Fruit fly (Drosophila melanogaster) whole organism, embryonic: ENCODE measurements around the gene CG3652.

ENCODE experiments used
- Aef1 ChIP-seq: fragments of 200-800 bp; sonication (Bioruptor generic); IDR thresholded peaks from 3 replicates; pipeline ENCODE4 v1.3.6; 2022; ENCODE audit warnings: missing biosample characterization, missing genetic modification characterization
- Antp ChIP-seq: fragments of 200-800 bp; sonication (Bioruptor generic); optimal IDR thresholded peaks from 3 replicates; lab custom pipeline; 2016; ENCODE audit warnings: missing biosample characterization, missing genetic modification characterization
- Bteb2 ChIP-seq: fragments of 200-800 bp; sonication (Bioruptor generic); optimal IDR thresholded peaks from 2 replicates; lab custom pipeline; 2016; ENCODE audit warnings: missing biosample characterization, missing genetic modification characterization
- CG10267 ChIP-seq: fragments of 200-800 bp; sonication (Bioruptor generic); optimal IDR thresholded peaks from 2 replicates; lab custom pipeline; 2018; ENCODE audit warnings: missing biosample characterization, mild to moderate bottlenecking, missing genetic modification characterization, moderate library complexity
- CG11456 ChIP-seq: fragments of 200-800 bp; sonication (Bioruptor generic); IDR thresholded peaks from 3 replicates; pipeline ENCODE4 v1.3.6; 2022; ENCODE audit warnings: missing biosample characterization, missing genetic modification characterization
- CG11695 ChIP-seq: fragments of 200-800 bp; sonication (Bioruptor generic); IDR thresholded peaks from 3 replicates; pipeline ENCODE4 v1.3.6; 2022; ENCODE audit warnings: missing biosample characterization, missing genetic modification characterization
- CG1233 ChIP-seq: fragments of 200-800 bp; sonication (Bioruptor generic); optimal IDR thresholded peaks from 4 replicates; lab custom pipeline; 2018; ENCODE audit warnings: missing biosample characterization, mild to moderate bottlenecking, missing genetic modification characterization
- CG12391 ChIP-seq: fragments of 200-800 bp; sonication (Bioruptor generic); optimal IDR thresholded peaks from 3 replicates; lab custom pipeline; 2018; ENCODE audit warnings: missing biosample characterization, mild to moderate bottlenecking, missing genetic modification characterization, moderate library complexity
- CG14860 ChIP-seq: fragments of 200-800 bp; sonication (Bioruptor generic); IDR thresholded peaks from 3 replicates; pipeline ENCODE4 v1.3.6; 2022; ENCODE audit warnings: missing biosample characterization, missing genetic modification characterization; ENCODE audit not compliant: partially characterized antibody
- CG1602 ChIP-seq: fragments of 200-800 bp; sonication (Bioruptor generic); optimal IDR thresholded peaks from 3 replicates; lab custom pipeline; 2016; ENCODE audit warnings: missing biosample characterization, missing genetic modification characterization
- CG16779 ChIP-seq: fragments of 200-800 bp; sonication (Bioruptor generic); IDR thresholded peaks from 2 replicates; pipeline ENCODE4 v1.3.6; 2022; ENCODE audit warnings: missing biosample characterization, missing genetic modification characterization
- CG18011 ChIP-seq: fragments of 200-800 bp; sonication (Bioruptor generic); optimal IDR thresholded peaks from 2 replicates; lab custom pipeline; 2017; ENCODE audit warnings: missing biosample characterization, missing genetic modification characterization, mild to moderate bottlenecking, moderate library complexity, missing genotype
- CG18599 ChIP-seq: fragments of 200-800 bp; sonication (Bioruptor generic); optimal IDR thresholded peaks from 3 replicates; lab custom pipeline; 2017; ENCODE audit warnings: missing biosample characterization, missing genetic modification characterization, mild to moderate bottlenecking, moderate library complexity, missing genetic modification reagents
- CG31224 ChIP-seq: fragments of 200-800 bp; sonication (Bioruptor generic); IDR thresholded peaks from 2 replicates; pipeline ENCODE4 v1.3.6; 2022; ENCODE audit warnings: missing biosample characterization, missing genetic modification characterization
- CG31388 ChIP-seq: fragments of 200-800 bp; sonication (Bioruptor generic); optimal IDR thresholded peaks from 2 replicates; lab custom pipeline; 2016; ENCODE audit warnings: missing biosample characterization, missing genetic modification characterization
- CG31441 ChIP-seq: fragments of 200-800 bp; sonication (Bioruptor generic); IDR thresholded peaks from 2 replicates; pipeline ENCODE4 v1.3.6; 2022; ENCODE audit warnings: missing biosample characterization, missing genetic modification characterization
- CG3163 ChIP-seq: fragments of 200-800 bp; sonication (Bioruptor generic); optimal IDR thresholded peaks from 3 replicates; lab custom pipeline; 2016; ENCODE audit warnings: missing biosample characterization, missing genetic modification characterization
- CG6791 ChIP-seq: fragments of 200-800 bp; sonication (Bioruptor generic); IDR thresholded peaks from 3 replicates; pipeline ENCODE4 v1.3.6; 2022; ENCODE audit warnings: missing biosample characterization, missing genetic modification characterization; ENCODE audit not compliant: partially characterized antibody
- CG7786 ChIP-seq: fragments of 200-800 bp; sonication (Bioruptor generic); optimal IDR thresholded peaks from 2 replicates; lab custom pipeline; 2016; ENCODE audit warnings: missing biosample characterization, missing genetic modification characterization
- CG9215 ChIP-seq: fragments of 200-800 bp; sonication (Bioruptor generic); IDR thresholded peaks from 2 replicates; pipeline ENCODE4 v1.3.6; 2022; ENCODE audit warnings: missing biosample characterization, missing genetic modification characterization
- CG9609 ChIP-seq: fragments of 200-800 bp; sonication (Bioruptor generic); optimal IDR thresholded peaks from 3 replicates; lab custom pipeline; 2016; ENCODE audit warnings: missing biosample characterization, missing genetic modification characterization
- D19A ChIP-seq: fragments of 200-800 bp; optimal IDR thresholded peaks from 3 replicates; lab custom pipeline; 2019; ENCODE audit warnings: missing biosample characterization, mild to moderate bottlenecking, missing genetic modification characterization, moderate library complexity
- Dp ChIP-seq: fragments of 200-800 bp; sonication (Bioruptor generic); optimal IDR thresholded peaks from 2 replicates; lab custom pipeline; 2018; ENCODE audit warnings: missing biosample characterization, mild to moderate bottlenecking, missing genetic modification characterization, moderate library complexity
- Fer1 ChIP-seq: fragments of 200-800 bp; sonication (Bioruptor generic); optimal IDR thresholded peaks from 2 replicates; lab custom pipeline; 2017; ENCODE audit warnings: missing biosample characterization, mild to moderate bottlenecking, missing genetic modification characterization
- HLHmδ ChIP-seq: fragments of 200-800 bp; sonication (Bioruptor generic); optimal IDR thresholded peaks from 2 replicates; lab custom pipeline; 2018; ENCODE audit warnings: missing biosample characterization, mild to moderate bottlenecking, missing genetic modification characterization, moderate library complexity
- Hr78 ChIP-seq, 2 experiments: fragments of 200-800 bp in 1 of 2; fragments of >200 bp in 1 of 2; sonication (Bioruptor generic) in 1 of 2; optimal IDR thresholded peaks; 2 replicates each; lab custom pipeline; 2017 to 2019; ENCODE audit warnings: missing biosample characterization in 2 of 2, missing genetic modification characterization in 2 of 2, mild to moderate bottlenecking in 1 of 2, moderate library complexity in 1 of 2
- Lim3 ChIP-seq: fragments of 200-800 bp; sonication (Bioruptor generic); IDR thresholded peaks from 2 replicates; pipeline ENCODE4 v1.3.6; 2022; ENCODE audit warnings: missing biosample characterization, missing genetic modification characterization
- MESR4 ChIP-seq: fragments of 200-800 bp; sonication (Bioruptor generic); optimal IDR thresholded peaks from 2 replicates; lab custom pipeline; 2018; ENCODE audit warnings: missing biosample characterization, mild to moderate bottlenecking, missing genetic modification characterization, moderate library complexity
- NC2α ChIP-seq: fragments of 200-800 bp; sonication (Bioruptor generic); optimal IDR thresholded peaks from 2 replicates; lab custom pipeline; 2016; ENCODE audit warnings: missing biosample characterization, missing genetic modification characterization
- NfI ChIP-seq: fragments of 200-800 bp; sonication (Bioruptor generic); optimal IDR thresholded peaks from 3 replicates; lab custom pipeline; 2018; ENCODE audit warnings: missing biosample characterization, mild to moderate bottlenecking, missing genetic modification characterization, moderate library complexity
- ap ChIP-seq: fragments of 200-800 bp; sonication (Bioruptor generic); IDR thresholded peaks from 2 replicates; pipeline ENCODE4 v1.3.6; 2022; ENCODE audit warnings: missing biosample characterization, missing genetic modification characterization
- bbx ChIP-seq: fragments of 200-800 bp; sonication (Bioruptor generic); IDR thresholded peaks from 2 replicates; pipeline ENCODE4 v1.3.6; 2022; ENCODE audit warnings: missing biosample characterization, missing genetic modification characterization; ENCODE audit not compliant: partially characterized antibody
- chinmo ChIP-seq: fragments of 200-800 bp; sonication (Bioruptor generic); IDR thresholded peaks from 4 replicates; pipeline ENCODE4 v1.3.6; 2022; ENCODE audit warnings: missing biosample characterization, missing genetic modification characterization; ENCODE audit not compliant: partially characterized antibody
- en ChIP-seq: fragments of 200-800 bp; sonication (Bioruptor generic); optimal IDR thresholded peaks from 2 replicates; lab custom pipeline; 2016; ENCODE audit warnings: missing biosample characterization, missing genetic modification characterization
- grau ChIP-seq: fragments of 200-800 bp; optimal IDR thresholded peaks from 3 replicates; lab custom pipeline; 2019; ENCODE audit warnings: missing biosample characterization, mild to moderate bottlenecking, missing genetic modification characterization, moderate library complexity
- gt ChIP-seq: fragments of 200-800 bp; sonication (Bioruptor generic); IDR thresholded peaks from 2 replicates; pipeline ENCODE4 v1.3.6; 2022; ENCODE audit warnings: missing biosample characterization, missing genetic modification characterization
- her ChIP-seq: fragments of 200-800 bp; sonication (Bioruptor generic); optimal IDR thresholded peaks from 2 replicates; lab custom pipeline; 2016; ENCODE audit warnings: missing biosample characterization, missing genetic modification characterization
- hkb ChIP-seq, 2 experiments: fragments of 200-800 bp in 1 of 2; fragments of >200 bp in 1 of 2; sonication (Bioruptor generic) in 1 of 2; IDR thresholded peaks in 1 of 2; optimal IDR thresholded peaks in 1 of 2; 2 replicates each; pipeline versions ENCODE4 v1.3.6 to Lab custom; 2017 to 2022; ENCODE audit warnings: missing biosample characterization in 1 of 2, missing genetic modification characterization in 1 of 2
- hth ChIP-seq: fragments of >200 bp; optimal IDR thresholded peaks from 2 replicates; lab custom pipeline; 2017; ENCODE audit warnings: inconsistent platforms
- kay ChIP-seq: fragments of 200-800 bp; sonication (Bioruptor generic); optimal IDR thresholded peaks from 2 replicates; lab custom pipeline; 2016; ENCODE audit warnings: missing biosample characterization, missing genetic modification characterization
- lab ChIP-seq: fragments of 200-800 bp; sonication (Bioruptor generic); optimal IDR thresholded peaks from 3 replicates; lab custom pipeline; 2017; ENCODE audit warnings: missing biosample characterization, missing genetic modification characterization, mild to moderate bottlenecking, moderate library complexity, missing genetic modification reagents
- lilli ChIP-seq: fragments of 200-800 bp; sonication (Bioruptor generic); optimal IDR thresholded peaks from 3 replicates; lab custom pipeline; 2016; ENCODE audit warnings: missing biosample characterization, missing genetic modification characterization
- lmd ChIP-seq: fragments of 200-800 bp; sonication (Bioruptor generic); IDR thresholded peaks from 2 replicates; pipeline ENCODE4 v1.3.6; 2022; ENCODE audit warnings: missing biosample characterization, missing genetic modification characterization
- lola ChIP-seq, 3 experiments: fragments of >200 bp in 2 of 3; fragments of 200-800 bp in 1 of 3; sonication (Bioruptor generic) in 1 of 3; optimal IDR thresholded peaks; 2 replicates each; lab custom pipeline; 2017 to 2019; ENCODE audit warnings: missing biosample characterization in 3 of 3, missing genetic modification characterization in 3 of 3, mild to moderate bottlenecking in 1 of 3, moderate library complexity in 1 of 3
- nerfin-1 ChIP-seq: fragments of 200-800 bp; sonication (Bioruptor generic); optimal IDR thresholded peaks from 3 replicates; lab custom pipeline; 2019; ENCODE audit warnings: missing biosample characterization, mild to moderate bottlenecking, missing genetic modification characterization, moderate library complexity
- repo ChIP-seq: fragments of 200-800 bp; sonication (Bioruptor generic); optimal IDR thresholded peaks from 2 replicates; lab custom pipeline; 2016; ENCODE audit warnings: missing biosample characterization, missing genetic modification characterization
- sens ChIP-seq: fragments of 200-800 bp; sonication (Bioruptor generic); peaks from one replicate; lab custom pipeline; 2016; ENCODE audit warnings: missing biosample characterization, missing genetic modification characterization
- slbo ChIP-seq: fragments of 200-800 bp; sonication (Bioruptor generic); IDR thresholded peaks from 2 replicates; pipeline ENCODE4 v1.3.6; 2022; ENCODE audit warnings: missing biosample characterization, missing genetic modification characterization
- stwl ChIP-seq: fragments of 200-800 bp; sonication (Bioruptor generic); optimal IDR thresholded peaks from 3 replicates; lab custom pipeline; 2018; ENCODE audit warnings: missing biosample characterization, mild to moderate bottlenecking, missing genetic modification characterization, moderate library complexity

The CG3652 gene

dm6 chr2L:4350683-4351324, 42.9 kb downstream of the CG3652 start (continued):
- TF ChIP-seq sens (GFP tag; lab: Kevin White, UChicago) (peak; percentile 98), CG11695 (GFP tag; lab: Robert Waterston, UW) (0 out of 3 replicates have a peak, but pooled peaks have one; percentile 55), CG6791 (GFP tag; lab: Robert Waterston, UW) (no peak), lilli (peak; percentile 55), Aef1 (GFP tag; lab: Robert Waterston, UW) (no peak), repo (GFP tag; lab: Kevin White, UChicago) (no peak), CG31224 (GFP tag; lab: Robert Waterston, UW) (no peak), CG1233 (GFP tag; lab: Kevin White, UChicago) (peak; percentile 82), stwl (peak; percentile 57), her (peak; percentile 15), Lim3 (GFP tag; lab: Robert Waterston, UW) (no peak), HLHmδ (GFP tag; lab: Kevin White, UChicago) (peak; percentile 14), MESR4 (GFP tag; lab: Kevin White, UChicago) (no peak), bbx (GFP tag; lab: Robert Waterston, UW) (no peak), gt (GFP tag; lab: Robert Waterston, UW) (0 out of 2 replicates have a peak, but pooled peaks have one; percentile 38), grau (tag; lab: Kevin White, UChicago) (peak; percentile 69), kay (GFP tag; lab: Kevin White, UChicago) (peak; percentile 45), Fer1 (GFP tag; lab: Kevin White, UChicago) (no peak), NfI (GFP tag; lab: Kevin White, UChicago) (no peak), CG31441 (GFP tag; lab: Robert Waterston, UW) (peak; percentile 89), CG3163 (GFP tag; lab: Kevin White, UChicago) (peak; percentile 6), CG14860 (GFP tag; lab: Robert Waterston, UW) (no peak), ap (GFP tag; lab: Robert Waterston, UW) (no peak), CG10267 (peak; percentile 88), Bteb2 (GFP tag; lab: Kevin White, UChicago) (no peak), CG9215 (GFP tag; lab: Robert Waterston, UW) (0 out of 2 replicates have a peak, but pooled peaks have one; percentile 32), hkb (optimal IDR thresholded peaks at IDR 0.05; lab: Kevin White, UChicago) (no peak), hkb (GFP tag; IDR thresholded peaks at IDR 0.05; lab: Robert Waterston, UW) (peak; percentile 64), lola (GFP tag; optimal IDR thresholded peaks at IDR 0.05; lab: Kevin White, UChicago) (peak in 1 of 3 experiments; percentile 91), CG16779 (GFP tag; lab: Robert Waterston, UW) (no peak), CG18011 (GFP tag; lab: Kevin White, UChicago) (no peak), lmd (GFP tag; lab: Robert Waterston, UW) (peak; percentile 52; the same call in 1 of the 2 replicates), nerfin-1 (tag; lab: Kevin White, UChicago) (peak; percentile 51), CG7786 (peak; percentile 64), slbo (no peak), CG12391 (tag; lab: Kevin White, UChicago) (peak; percentile 88), en (GFP tag; lab: Kevin White, UChicago) (peak; percentile 52), D19A (peak; percentile 77), Antp (GFP tag; lab: Kevin White, UChicago) (peak; percentile 40), Dp (no peak), CG11456 (GFP tag; lab: Robert Waterston, UW) (no peak), CG1602 (GFP tag; lab: Kevin White, UChicago) (peak; percentile 71), hth (lab: Kevin White, UChicago) (no peak), chinmo (GFP tag; lab: Robert Waterston, UW) (no peak), lab (GFP tag; lab: Kevin White, UChicago) (no peak), CG31388 (GFP tag; lab: Kevin White, UChicago) (no peak), CG9609 (GFP tag; lab: Kevin White, UChicago) (peak; percentile 68), CG18599 (GFP tag; lab: Kevin White, UChicago) (peak; percentile 49), Hr78 (GFP tag; optimal IDR thresholded peaks at IDR 0.05; lab: Kevin White, UChicago) (no peak), NC2α (GFP tag; lab: Kevin White, UChicago) (peak; percentile 44)
